Worm (Caenorhabditis elegans): ENCODE data around the gene unc-39.
"Not testable (repeated sequence)": the region's sequence is repeated elsewhere in the genome, so short reads cannot be mapped to it uniquely, and the experiment has no call there.

DNA sequence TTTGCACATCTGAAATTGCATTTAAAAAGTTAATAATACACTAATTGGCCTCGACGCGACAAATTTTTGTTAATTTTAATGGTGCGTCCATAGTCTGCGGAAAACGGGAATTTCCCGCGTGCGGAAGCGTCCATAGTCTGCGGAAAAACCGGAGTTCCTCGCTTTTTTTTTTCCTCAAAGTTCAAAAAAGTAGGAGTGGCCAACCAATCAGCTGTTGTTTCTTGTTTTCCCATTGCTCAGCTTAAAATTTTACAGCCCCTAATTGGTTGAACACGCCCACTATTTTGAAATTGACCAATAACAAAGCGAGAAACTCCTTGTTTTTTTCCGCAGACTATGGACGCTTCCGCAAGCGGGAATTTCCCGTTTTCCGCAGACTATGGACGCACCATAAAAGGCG is 15.5 kb upstream of the unc-39 start:
- not testable (repeated sequence) for TF ChIP-seq F49E8.2 (tag; optimal IDR thresholded peaks at IDR 0.05; ENCODE audit: insufficient read depth); nhr-179 (tag; optimal IDR thresholded peaks at IDR 0.05); unc-62 (GFP tag; optimal IDR thresholded peaks at IDR 0.05); ceh-58 (GFP tag; IDR thresholded peaks at IDR 0.05); lin-54 (GFP tag; optimal IDR thresholded peaks at IDR 0.05); nfya-1 (tag; optimal IDR thresholded peaks at IDR 0.05; ENCODE audit: borderline replicate concordance, insufficient read depth); C06A6.2 (GFP tag; conservative IDR thresholded peaks at IDR 0.05)

All from whole organism, young adult.